Fruit fly (Drosophila melanogaster): ENCODE measurements around the gene scpr-A.

Gene scpr-A

DNA sequence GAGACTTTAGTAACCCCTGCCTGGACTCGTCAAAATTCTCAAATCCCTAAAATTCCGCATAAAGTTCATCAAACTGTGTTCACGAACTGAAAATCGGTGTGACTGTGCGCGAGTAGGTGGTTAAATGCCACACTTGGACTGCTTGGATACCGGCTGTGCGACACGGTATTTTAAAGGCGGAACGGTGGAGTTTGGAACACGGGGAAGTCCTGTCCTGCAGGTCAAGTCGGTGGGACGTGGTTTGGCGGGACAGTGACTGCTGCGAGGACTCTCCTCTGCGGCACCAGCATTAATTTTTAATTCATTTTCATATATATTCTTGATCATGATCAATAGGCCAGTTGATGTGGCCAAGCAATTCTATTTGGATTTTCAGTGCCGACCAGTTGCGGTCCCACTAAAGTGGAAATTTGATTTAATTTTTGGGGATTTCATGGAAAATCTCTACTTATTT lies 6.0 kb upstream of the scpr-A start, which contains the start of the genes Arfip and CG17721:
Gene Arfip (minus strand): TSS at position 96 of the 454 bp plus-strand sequence.
Gene CG17721 (plus strand): TSS at position 223 of the 454 bp plus-strand sequence.
- no peak for TF ChIP-seq CG11294 (GFP tag; IDR thresholded peaks at IDR 0.05)
- no peak for TF ChIP-seq Hr39 (GFP tag; optimal IDR thresholded peaks at IDR 0.05)
- TF ChIP-seq CG1621 (tag; optimal IDR thresholded peaks at IDR 0.05), result peak; percentile 89
- no peak for TF ChIP-seq fkh (GFP tag; optimal IDR thresholded peaks at IDR 0.05)
- no peak for TF ChIP-seq CG6854 (GFP tag; optimal IDR thresholded peaks at IDR 0.05)

- TF ChIP-seq esn (GFP tag; optimal IDR thresholded peaks at IDR 0.05) (peak; percentile 28), fkh (GFP tag; optimal IDR thresholded peaks at IDR 0.05) (peak; percentile 94), Sox14 (GFP tag; optimal IDR thresholded peaks at IDR 0.05) (no peak)
Observed at dm6 chr3R:11236041-11236440, 4.9 kb upstream of the scpr-A start, which contains the start of gene CG31441. Gene CG31441 (plus strand): TSS chr3R:11236286.

dm6 chr3R:11237598-11237997 lies 3.4 kb upstream of the scpr-A start, which contains the start of gene CG31388:
Gene CG31388 (plus strand): TSS chr3R:11237815.
- no peak for TF ChIP-seq Ets21C (GFP tag; optimal IDR thresholded peaks at IDR 0.05)
- no peak for TF ChIP-seq Hr39 (GFP tag; optimal IDR thresholded peaks at IDR 0.05)
- TF ChIP-seq salr (GFP tag; optimal IDR thresholded peaks at IDR 0.05), result no peak
- no peak for TF ChIP-seq CG11762 (GFP tag; optimal IDR thresholded peaks at IDR 0.05; ENCODE audit: insufficient read depth)
- TF ChIP-seq fkh (GFP tag; optimal IDR thresholded peaks at IDR 0.05), result peak; percentile 54

DNA sequence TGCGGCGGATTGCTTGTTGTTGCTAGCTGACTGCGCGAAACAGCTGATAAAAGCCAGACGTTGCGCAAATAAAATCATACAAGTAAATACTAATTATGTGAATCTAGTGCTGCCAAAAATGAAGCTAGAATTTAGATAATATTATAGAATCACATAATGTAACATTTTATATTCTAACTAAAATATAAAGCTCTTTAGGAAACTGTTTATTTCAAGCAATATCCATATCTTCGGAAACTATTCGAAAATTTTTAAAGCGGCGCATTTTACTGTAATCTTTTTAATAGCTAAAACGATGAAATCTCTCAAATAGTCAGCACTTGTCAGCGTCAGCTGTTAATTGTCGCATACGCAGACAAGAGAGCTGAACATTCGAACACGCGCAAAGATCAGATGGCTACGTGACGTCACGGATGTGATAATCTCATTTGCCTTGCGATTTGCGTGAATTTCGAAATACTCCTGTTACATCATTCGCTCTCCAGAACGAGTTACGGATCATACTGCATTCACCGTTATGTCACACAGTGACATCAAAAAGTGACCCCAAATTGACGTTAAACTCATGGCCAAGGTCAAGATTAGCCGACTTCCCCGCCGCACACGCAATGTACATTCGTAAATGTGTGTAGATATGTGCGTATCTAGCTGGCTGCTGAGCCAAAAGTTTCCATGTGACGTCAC lies 2.2 kb downstream of the scpr-A start:
- TF ChIP-seq CG7368 (GFP tag; optimal IDR thresholded peaks at IDR 0.05) (no peak), Blimp-1 (GFP tag; optimal IDR thresholded peaks at IDR 0.05) (no peak), cyc (GFP tag; optimal IDR thresholded peaks at IDR 0.05) (no peak), CG9139 (GFP tag; optimal IDR thresholded peaks at IDR 0.05) (peak; percentile 58), svp (GFP tag) (peak; percentile 81), Ets96B (tag; optimal IDR thresholded peaks at IDR 0.05) (peak; percentile 16), ss (GFP tag; optimal IDR thresholded peaks at IDR 0.05) (no peak), CG34406 (GFP tag; optimal IDR thresholded peaks at IDR 0.05) (no peak), vri (GFP tag; optimal IDR thresholded peaks at IDR 0.05) (peak; percentile 90), fkh (GFP tag; optimal IDR thresholded peaks at IDR 0.05) (peak; percentile 85)

DNA sequence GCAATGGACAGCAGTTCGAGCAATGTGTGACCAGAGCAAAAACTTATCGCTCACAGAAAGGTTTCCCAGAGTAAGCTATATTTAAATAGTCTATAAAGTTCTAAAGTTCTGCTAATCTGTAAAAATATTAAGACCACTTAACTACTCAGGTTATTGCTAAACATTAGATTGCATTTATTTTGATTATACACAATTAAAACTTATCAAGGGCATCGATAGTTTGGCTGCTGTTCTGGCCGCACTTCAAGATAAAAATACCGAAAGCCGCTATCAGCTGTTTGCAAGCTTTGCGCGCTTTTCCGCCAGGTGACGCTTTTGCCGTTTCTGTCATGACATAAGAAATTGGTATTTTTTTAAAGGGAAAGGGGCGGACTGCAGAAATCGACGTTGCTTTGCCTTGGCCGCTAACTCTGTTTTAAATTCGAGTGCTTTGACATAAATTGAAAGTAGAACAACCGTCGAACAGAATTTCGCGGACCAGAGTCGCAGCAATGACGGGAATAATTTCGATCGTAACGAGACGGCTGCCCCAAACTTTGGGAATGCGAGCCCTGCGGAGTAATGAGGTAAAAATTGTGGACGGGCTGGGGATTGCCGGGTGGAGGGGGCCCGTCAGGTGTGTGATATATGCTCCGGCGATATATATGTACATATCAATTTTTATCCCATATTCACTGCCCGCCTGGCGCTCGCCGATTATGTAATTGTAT lies 3.1 kb downstream of the scpr-A start, which contains the start of the genes CG17734 and CG5214:
Gene CG17734 (minus strand): TSS at position 49 of the 710 bp plus-strand sequence.
Gene CG5214 (plus strand): TSS at position 352 of the 710 bp plus-strand sequence.
- TF ChIP-seq topi (GFP tag; optimal IDR thresholded peaks at IDR 0.05), result peak; percentile 20
- no peak for TF ChIP-seq CG31627 (GFP tag; optimal IDR thresholded peaks at IDR 0.05)
- TF ChIP-seq CG15336 (GFP tag; IDR thresholded peaks at IDR 0.05), result no peak
- peak; percentile 98 for TF ChIP-seq achi (GFP tag; optimal IDR thresholded peaks at IDR 0.05)
- TF ChIP-seq CG6792 (GFP tag; optimal IDR thresholded peaks at IDR 0.05), result no peak
- TF ChIP-seq Sox14 (GFP tag; optimal IDR thresholded peaks at IDR 0.05), result peak; percentile 32
- no peak for TF ChIP-seq Ets96B (tag; optimal IDR thresholded peaks at IDR 0.05)
- peak; percentile 53 for TF ChIP-seq lz (GFP tag; optimal IDR thresholded peaks at IDR 0.05)
- no peak for TF ChIP-seq CG10669 (GFP tag; optimal IDR thresholded peaks at IDR 0.05)
- TF ChIP-seq Eip78C (GFP tag), result peak; percentile 58
- peak; percentile 95 for TF ChIP-seq vri (GFP tag; optimal IDR thresholded peaks at IDR 0.05)
- no peak for TF ChIP-seq Hr38 (GFP tag; optimal IDR thresholded peaks at IDR 0.05)
- TF ChIP-seq cyc (GFP tag; optimal IDR thresholded peaks at IDR 0.05), result peak; percentile 30
- no peak for TF ChIP-seq CG7368 (GFP tag; optimal IDR thresholded peaks at IDR 0.05)
- TF ChIP-seq fd85E (GFP tag; optimal IDR thresholded peaks at IDR 0.05), result no peak
- TF ChIP-seq dsx (GFP tag; optimal IDR thresholded peaks at IDR 0.05; ENCODE audit: poor library complexity, severe bottlenecking), result no peak
- no peak for TF ChIP-seq OdsH (GFP tag; optimal IDR thresholded peaks at IDR 0.05)

Measured in whole organism, prepupa.